Fruit fly (Drosophila melanogaster) whole organism, embryonic: ENCODE measurements around the gene CG15767.
A peak's percentile ranks its signal among the peaks of the same experiment; 100 is the strongest.

Experiments used
- Atf6 ChIP-seq: fragments of 200-800 bp; sonication (Bioruptor generic); IDR thresholded peaks from 2 replicates; pipeline ENCODE4 v1.3.6; 2022; ENCODE audit warnings: missing biosample characterization, missing genetic modification characterization
- Blimp-1 ChIP-seq: fragments of 200-800 bp; sonication (Bioruptor generic); optimal IDR thresholded peaks from 3 replicates; lab custom pipeline; 2018; ENCODE audit warnings: missing biosample characterization, missing genetic modification characterization, mild to moderate bottlenecking, moderate library complexity, missing genetic modification reagents
- Bteb2 ChIP-seq: fragments of 200-800 bp; sonication (Bioruptor generic); optimal IDR thresholded peaks from 2 replicates; lab custom pipeline; 2016; ENCODE audit warnings: missing biosample characterization, missing genetic modification characterization
- CG10209 ChIP-seq: fragments of 200-800 bp; sonication (Bioruptor generic); optimal IDR thresholded peaks from 3 replicates; lab custom pipeline; 2017; ENCODE audit warnings: missing biosample characterization, mild to moderate bottlenecking, missing genetic modification characterization, missing genetic modification reagents
- CG12391 ChIP-seq: fragments of 200-800 bp; sonication (Bioruptor generic); optimal IDR thresholded peaks from 3 replicates; lab custom pipeline; 2018; ENCODE audit warnings: missing biosample characterization, mild to moderate bottlenecking, missing genetic modification characterization, moderate library complexity
- CG12744 ChIP-seq: fragments of 200-800 bp; sonication (Bioruptor generic); optimal IDR thresholded peaks from 2 replicates; lab custom pipeline; 2016; ENCODE audit warnings: missing biosample characterization, missing genetic modification characterization
- CG13424 ChIP-seq: fragments of 200-800 bp; sonication (Bioruptor generic); optimal IDR thresholded peaks from 2 replicates; lab custom pipeline; 2019; ENCODE audit warnings: missing biosample characterization, mild to moderate bottlenecking, missing genetic modification characterization, moderate library complexity
- CG18599 ChIP-seq: fragments of 200-800 bp; sonication (Bioruptor generic); optimal IDR thresholded peaks from 3 replicates; lab custom pipeline; 2017; ENCODE audit warnings: missing biosample characterization, missing genetic modification characterization, mild to moderate bottlenecking, moderate library complexity, missing genetic modification reagents
- CG2129 ChIP-seq: fragments of 200-800 bp; sonication (Bioruptor generic); IDR thresholded peaks from 2 replicates; pipeline ENCODE4 v1.3.6; 2022; ENCODE audit warnings: missing biosample characterization, missing genetic modification characterization; ENCODE audit not compliant: partially characterized antibody
- CG2199 ChIP-seq: fragments of 200-800 bp; sonication (Bioruptor generic); IDR thresholded peaks from 3 replicates; pipeline ENCODE4 v1.3.6; 2022; ENCODE audit warnings: missing biosample characterization, missing genetic modification characterization
- CG3065 ChIP-seq: fragments of 200-800 bp; sonication (Bioruptor generic); optimal IDR thresholded peaks from 2 replicates; lab custom pipeline; 2016; ENCODE audit warnings: missing biosample characterization, missing genetic modification characterization
- CG3407 ChIP-seq: fragments of 200-800 bp; sonication (Bioruptor generic); optimal IDR thresholded peaks from 2 replicates; lab custom pipeline; 2018; ENCODE audit warnings: missing biosample characterization, mild to moderate bottlenecking, missing genetic modification characterization
- CG5245 ChIP-seq: fragments of 200-800 bp; sonication (Bioruptor generic); optimal IDR thresholded peaks from 3 replicates; lab custom pipeline; 2016; ENCODE audit warnings: missing biosample characterization, missing genetic modification characterization
- CG6175 ChIP-seq: fragments of 200-800 bp; sonication (Bioruptor generic); IDR thresholded peaks from 3 replicates; pipeline ENCODE4 v1.3.6; 2022; ENCODE audit warnings: missing biosample characterization, missing genetic modification characterization
- CG6854 ChIP-seq: fragments of 200-800 bp; sonication (Bioruptor generic); optimal IDR thresholded peaks from 3 replicates; lab custom pipeline; 2017; ENCODE audit warnings: missing biosample characterization, mild to moderate bottlenecking, missing genetic modification characterization
- CG7271 ChIP-seq: fragments of 200-800 bp; sonication (Bioruptor generic); optimal IDR thresholded peaks from 2 replicates; lab custom pipeline; 2018; ENCODE audit warnings: missing biosample characterization, mild to moderate bottlenecking, missing genetic modification characterization, moderate library complexity
- CG9437 ChIP-seq: fragments of 200-800 bp; sonication (Bioruptor generic); optimal IDR thresholded peaks from 2 replicates; lab custom pipeline; 2018; ENCODE audit warnings: missing biosample characterization, mild to moderate bottlenecking, missing genetic modification characterization
- CG9817 ChIP-seq: fragments of 200-800 bp; sonication (Bioruptor generic); optimal IDR thresholded peaks from 2 replicates; lab custom pipeline; 2018; ENCODE audit warnings: missing biosample characterization, mild to moderate bottlenecking, missing genetic modification characterization, moderate library complexity
- CkIIα-i1 ChIP-seq: fragments of 200-800 bp; sonication (Bioruptor generic); IDR thresholded peaks from 2 replicates; pipeline ENCODE4 v1.3.6; 2022; ENCODE audit warnings: missing biosample characterization, missing genetic modification characterization
- Deaf1 ChIP-seq: fragments of 200-800 bp; optimal IDR thresholded peaks from 3 replicates; lab custom pipeline; 2019; ENCODE audit warnings: missing biosample characterization, mild to moderate bottlenecking, missing genetic modification characterization, moderate library complexity
- HLH3B ChIP-seq: fragments of 200-800 bp; sonication (Bioruptor generic); IDR thresholded peaks from 2 replicates; pipeline ENCODE4 v1.3.6; 2022; ENCODE audit warnings: missing biosample characterization, missing genetic modification characterization
- Hr78 ChIP-seq, 2 experiments: fragments of 200-800 bp in 1 of 2; fragments of >200 bp in 1 of 2; sonication (Bioruptor generic) in 1 of 2; optimal IDR thresholded peaks; 2 replicates each; lab custom pipeline; 2017 to 2019; ENCODE audit warnings: missing biosample characterization in 2 of 2, missing genetic modification characterization in 2 of 2, mild to moderate bottlenecking in 1 of 2, moderate library complexity in 1 of 2
- Lim3 ChIP-seq: fragments of 200-800 bp; sonication (Bioruptor generic); IDR thresholded peaks from 2 replicates; pipeline ENCODE4 v1.3.6; 2022; ENCODE audit warnings: missing biosample characterization, missing genetic modification characterization
- Side ChIP-seq: fragments of 200-800 bp; sonication (Bioruptor generic); optimal IDR thresholded peaks from 2 replicates; lab custom pipeline; 2016; ENCODE audit warnings: missing biosample characterization, missing genetic modification characterization
- TFAM ChIP-seq: fragments of 200-800 bp; sonication (Bioruptor generic); optimal IDR thresholded peaks from 2 replicates; lab custom pipeline; 2017; ENCODE audit warnings: missing biosample characterization, missing genetic modification characterization, inconsistent platforms
- Trl ChIP-seq, 3 experiments: fragments of >200 bp in 2 of 3; fragments of 200-800 bp in 1 of 3; sonication (Bioruptor generic) in 1 of 3; optimal IDR thresholded peaks; 2 replicates in 1 of 3; 3 replicates in 2 of 3; lab custom pipeline; 2016 to 2017; ENCODE audit warnings: missing biosample characterization in 1 of 3, missing genetic modification characterization in 1 of 3
- Xrp1 ChIP-seq: fragments of 200-800 bp; sonication (Bioruptor generic); IDR thresholded peaks from 2 replicates; pipeline ENCODE4 v1.3.6; 2022; ENCODE audit warnings: missing biosample characterization, missing genetic modification characterization
- abd-A ChIP-seq: fragments of 200-800 bp; sonication (Bioruptor generic); optimal IDR thresholded peaks from 3 replicates; lab custom pipeline; 2019; ENCODE audit warnings: missing biosample characterization, mild to moderate bottlenecking, missing genetic modification characterization, moderate library complexity
- btn ChIP-seq: fragments of 200-800 bp; sonication (Bioruptor generic); optimal IDR thresholded peaks from 2 replicates; lab custom pipeline; 2016; ENCODE audit warnings: missing biosample characterization, missing genetic modification characterization
- cato ChIP-seq: fragments of 200-800 bp; sonication (Bioruptor generic); optimal IDR thresholded peaks from 2 replicates; lab custom pipeline; 2016; ENCODE audit warnings: missing biosample characterization, missing genetic modification characterization, borderline replicate concordance
- fru ChIP-seq: fragments of >200 bp; optimal IDR thresholded peaks from 2 replicates; lab custom pipeline; 2017
- ftz-f1 ChIP-seq: fragments of 200-800 bp; sonication (Bioruptor generic); optimal IDR thresholded peaks from 2 replicates; lab custom pipeline; 2016; ENCODE audit warnings: missing biosample characterization, missing genetic modification characterization
- grn ChIP-seq: fragments of 200-800 bp; sonication (Bioruptor generic); optimal IDR thresholded peaks from 3 replicates; lab custom pipeline; 2017; ENCODE audit warnings: missing biosample characterization, missing genetic modification characterization
- gro ChIP-seq: fragments of 200-800 bp; sonication (Bioruptor generic); optimal IDR thresholded peaks from 2 replicates; lab custom pipeline; 2016; ENCODE audit warnings: missing biosample characterization, missing genetic modification characterization
- gsb ChIP-seq: fragments of 200-800 bp; sonication (Bioruptor generic); IDR thresholded peaks from 2 replicates; pipeline ENCODE4 v1.3.6; 2022; ENCODE audit warnings: missing biosample characterization, missing genetic modification characterization
- kay ChIP-seq: fragments of 200-800 bp; sonication (Bioruptor generic); optimal IDR thresholded peaks from 2 replicates; lab custom pipeline; 2016; ENCODE audit warnings: missing biosample characterization, missing genetic modification characterization
- lab ChIP-seq: fragments of 200-800 bp; sonication (Bioruptor generic); optimal IDR thresholded peaks from 3 replicates; lab custom pipeline; 2017; ENCODE audit warnings: missing biosample characterization, missing genetic modification characterization, mild to moderate bottlenecking, moderate library complexity, missing genetic modification reagents
- mam ChIP-seq: fragments of 200-800 bp; sonication (Bioruptor generic); optimal IDR thresholded peaks from 3 replicates; lab custom pipeline; 2016; ENCODE audit warnings: missing biosample characterization, missing genetic modification characterization
- peb ChIP-seq: fragments of 200-800 bp; sonication (Bioruptor generic); IDR thresholded peaks from 2 replicates; pipeline ENCODE4 v1.3.6; 2022; ENCODE audit warnings: missing biosample characterization, missing genetic modification characterization
- pita ChIP-seq: fragments of 200-800 bp; sonication (Bioruptor generic); optimal IDR thresholded peaks from 2 replicates; lab custom pipeline; 2017; ENCODE audit warnings: missing biosample characterization, mild to moderate bottlenecking, missing genetic modification characterization
- slp2 ChIP-seq: fragments of 200-800 bp; sonication (Bioruptor generic); optimal IDR thresholded peaks from 2 replicates; lab custom pipeline; 2016; ENCODE audit warnings: missing biosample characterization, missing genetic modification characterization
- sr ChIP-seq: fragments of 200-800 bp; sonication (Bioruptor generic); IDR thresholded peaks from 3 replicates; pipeline ENCODE4 v1.3.6; 2022; ENCODE audit warnings: missing biosample characterization, missing genetic modification characterization
- sug ChIP-seq: fragments of 200-800 bp; optimal IDR thresholded peaks from 2 replicates; lab custom pipeline; 2019; ENCODE audit warnings: missing biosample characterization, mild to moderate bottlenecking, missing genetic modification characterization, moderate library complexity
- tll ChIP-seq, 2 experiments: fragments of 200-800 bp in 1 of 2; fragments of >200 bp in 1 of 2; sonication (Bioruptor generic) in 1 of 2; optimal IDR thresholded peaks; 2 replicates each; lab custom pipeline; 2017 to 2019; ENCODE audit warnings: missing biosample characterization in 2 of 2, missing genetic modification characterization in 2 of 2, mild to moderate bottlenecking in 1 of 2, moderate library complexity in 1 of 2
- toy ChIP-seq: fragments of 200-800 bp; sonication (Bioruptor generic); IDR thresholded peaks from 2 replicates; pipeline ENCODE4 v1.3.6; 2022; ENCODE audit warnings: missing biosample characterization, missing genetic modification characterization
- vvl ChIP-seq: fragments of 200-800 bp; sonication (Bioruptor generic); IDR thresholded peaks from 2 replicates; pipeline ENCODE4 v1.3.6; 2022; ENCODE audit warnings: missing biosample characterization, missing genetic modification characterization
- wor ChIP-seq: fragments of 200-800 bp; sonication (Bioruptor generic); IDR thresholded peaks from 2 replicates; pipeline ENCODE4 v1.3.6; 2022; ENCODE audit warnings: missing biosample characterization, missing genetic modification characterization
- zfh2 ChIP-seq: fragments of 200-800 bp; sonication (Bioruptor generic); optimal IDR thresholded peaks from 2 replicates; lab custom pipeline; 2016; ENCODE audit warnings: missing biosample characterization, missing genetic modification characterization

Gene CG15767

DNA sequence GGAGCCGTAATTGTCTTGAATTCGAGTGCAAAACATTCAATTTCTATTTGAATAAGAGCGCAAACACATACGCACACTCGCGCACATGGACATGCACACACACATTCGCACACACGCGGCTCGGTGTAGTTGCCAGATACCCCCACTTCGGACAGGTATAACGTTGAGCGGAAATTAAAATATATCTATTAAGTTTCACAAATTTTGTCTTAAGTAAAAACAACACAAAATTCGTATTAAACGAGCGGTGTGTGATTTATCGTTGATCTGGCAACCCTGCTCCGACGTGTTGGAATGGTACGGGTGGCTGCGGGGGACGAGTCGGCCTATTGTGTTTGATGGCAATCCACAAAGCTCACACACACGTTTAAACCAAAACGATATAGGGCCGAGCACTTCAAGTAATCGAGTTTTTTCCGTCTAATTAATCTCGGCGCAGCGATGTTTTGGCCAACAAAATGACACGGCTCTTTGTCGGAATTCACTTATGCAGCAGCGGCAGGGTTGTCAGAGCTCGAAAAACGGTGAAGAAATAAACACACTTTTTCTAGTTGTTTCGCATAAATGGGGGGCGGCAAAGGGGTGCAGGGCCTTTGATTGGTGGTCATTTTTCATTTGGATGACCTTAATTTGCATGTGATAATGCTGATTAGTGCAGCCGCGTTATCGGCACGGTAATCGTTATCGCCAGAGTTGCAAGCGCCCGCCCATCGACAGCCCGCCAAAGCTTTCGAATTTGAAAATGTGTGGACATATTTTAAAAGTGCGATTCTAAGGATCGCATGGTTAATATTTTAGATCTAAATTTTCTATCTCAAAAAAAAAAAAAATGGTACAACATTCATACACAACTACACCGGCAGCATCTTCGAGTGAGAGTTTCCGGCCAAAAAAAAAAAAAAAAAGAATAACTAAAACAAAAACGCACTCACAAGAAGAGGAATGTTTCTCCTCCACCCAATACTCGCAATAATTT lies 43.2 kb upstream of the CG15767 start (continued):
- TF ChIP-seq CG3407 (GFP tag; lab: Kevin White, UChicago) (peak; percentile 51), kay (GFP tag; lab: Kevin White, UChicago) (no peak), CG6175 (GFP tag; lab: Robert Waterston, UW) (peak; percentile 60; the same call in 1 of the 3 replicates), sr (peak; percentile 36; the same call in 1 of the 3 replicates), lab (peak; percentile 88), zfh2 (GFP tag; lab: Kevin White, UChicago) (peak; percentile 64), CG5245 (peak; percentile 20), grn (GFP tag; lab: Kevin White, UChicago) (no peak), CG6854 (peak; percentile 46), CG3065 (GFP tag; lab: Kevin White, UChicago) (no peak), tll (GFP tag; optimal IDR thresholded peaks at IDR 0.05; lab: Kevin White, UChicago) (no peak), Blimp-1 (GFP tag; lab: Kevin White, UChicago) (peak; percentile 65), Side (GFP tag; lab: Kevin White, UChicago) (peak; percentile 27), peb (no peak), vvl (GFP tag; lab: Robert Waterston, UW) (peak; percentile 84), Trl (optimal IDR thresholded peaks at IDR 0.05; lab: Kevin White, UChicago) (no peak), Trl (GFP tag; optimal IDR thresholded peaks at IDR 0.05; lab: Kevin White, UChicago) (peak; percentile 25), CG9437 (GFP tag; lab: Kevin White, UChicago) (peak; percentile 9), slp2 (GFP tag; lab: Kevin White, UChicago) (no peak), CkIIα-i1 (no peak), CG9817 (tag; lab: Kevin White, UChicago) (peak; percentile 80), gsb (peak; percentile 65), CG10209 (GFP tag; lab: Kevin White, UChicago) (peak; percentile 72), btn (no peak), CG12744 (peak; percentile 7), HLH3B (GFP tag; lab: Robert Waterston, UW) (peak; percentile 73), fru (no peak), abd-A (tag; lab: Kevin White, UChicago) (peak; percentile 53), toy (GFP tag; lab: Robert Waterston, UW) (no peak; the same call in 1 of the 2 replicates), wor (peak; percentile 57), Hr78 (GFP tag; optimal IDR thresholded peaks at IDR 0.05; lab: Kevin White, UChicago) (peak in 1 of 2 experiments; percentile 30), Deaf1 (tag; lab: Kevin White, UChicago) (peak; percentile 43), Atf6 (GFP tag; lab: Robert Waterston, UW) (peak; percentile 71), CG7271 (tag; lab: Kevin White, UChicago) (no peak), Xrp1 (GFP tag; lab: Robert Waterston, UW) (peak; percentile 82), CG12391 (tag; lab: Kevin White, UChicago) (peak; percentile 71), sug (tag; lab: Kevin White, UChicago) (peak; percentile 67), pita (GFP tag; lab: Kevin White, UChicago) (no peak), CG2129 (GFP tag; lab: Robert Waterston, UW) (no peak), TFAM (GFP tag; lab: Kevin White, UChicago) (no peak), ftz-f1 (GFP tag; lab: Kevin White, UChicago) (peak; percentile 22), Lim3 (GFP tag; lab: Robert Waterston, UW) (peak; percentile 44; the same call in 1 of the 2 replicates), Bteb2 (peak; percentile 55), CG2199 (GFP tag; lab: Robert Waterston, UW) (no peak), CG18599 (GFP tag; lab: Kevin White, UChicago) (peak; percentile 88), CG13424 (tag; lab: Kevin White, UChicago) (peak; percentile 82), mam (GFP tag; lab: Kevin White, UChicago) (peak; percentile 68), gro (GFP tag; lab: Kevin White, UChicago) (peak; percentile 48), cato (GFP tag; lab: Kevin White, UChicago) (no peak)
